Worm (Caenorhabditis elegans): ENCODE data around the gene T12C9.7.

The T12C9.7 gene

ce11 chrII:4470972-4471645 lies 10.4 kb upstream of the T12C9.7 start, which contains the start of gene W06B4.1:
Gene W06B4.1 (plus strand): TSS chrII:4471595.
- no peak for TF ChIP-seq arid-1 (GFP tag; conservative IDR thresholded peaks at IDR 0.05)
- TF ChIP-seq Y48G9A.11 (GFP tag; IDR thresholded peaks at IDR 0.05): 0 out of 2 replicates have a peak, but pooled peaks have one; percentile 15
- no peak for TF ChIP-seq ceh-20 (GFP tag; IDR thresholded peaks at IDR 0.05)
- peak; percentile 34 for TF ChIP-seq lin-38 (GFP tag; IDR thresholded peaks at IDR 0.05)
- no peak for TF ChIP-seq sdz-12 (GFP tag; optimal IDR thresholded peaks at IDR 0.05)
- no peak for TF ChIP-seq lin-1 (GFP tag; IDR thresholded peaks at IDR 0.05)
- no peak for TF ChIP-seq Y105C5A.15 (GFP tag; IDR thresholded peaks at IDR 0.05)
- no peak for TF ChIP-seq hmg-1.1 (GFP tag; IDR thresholded peaks at IDR 0.05)
- TF ChIP-seq ztf-7 (tag; optimal IDR thresholded peaks at IDR 0.05): no peak
- TF ChIP-seq nhr-42 (GFP tag; IDR thresholded peaks at IDR 0.05): no peak
- TF ChIP-seq hlh-30 (tag; optimal IDR thresholded peaks at IDR 0.05; ENCODE audit: insufficient read depth): no peak
- TF ChIP-seq unc-130 (GFP tag; optimal IDR thresholded peaks at IDR 0.05): peak; percentile 52
- no peak for TF ChIP-seq unc-39 (tag; optimal IDR thresholded peaks at IDR 0.05)
- TF ChIP-seq F10B5.3 (tag; optimal IDR thresholded peaks at IDR 0.05): no peak
- TF ChIP-seq snpc-4 (tag; optimal IDR thresholded peaks at IDR 0.05): no peak
- no peak for TF ChIP-seq nhr-10 (tag; optimal IDR thresholded peaks at IDR 0.05)

DNA sequence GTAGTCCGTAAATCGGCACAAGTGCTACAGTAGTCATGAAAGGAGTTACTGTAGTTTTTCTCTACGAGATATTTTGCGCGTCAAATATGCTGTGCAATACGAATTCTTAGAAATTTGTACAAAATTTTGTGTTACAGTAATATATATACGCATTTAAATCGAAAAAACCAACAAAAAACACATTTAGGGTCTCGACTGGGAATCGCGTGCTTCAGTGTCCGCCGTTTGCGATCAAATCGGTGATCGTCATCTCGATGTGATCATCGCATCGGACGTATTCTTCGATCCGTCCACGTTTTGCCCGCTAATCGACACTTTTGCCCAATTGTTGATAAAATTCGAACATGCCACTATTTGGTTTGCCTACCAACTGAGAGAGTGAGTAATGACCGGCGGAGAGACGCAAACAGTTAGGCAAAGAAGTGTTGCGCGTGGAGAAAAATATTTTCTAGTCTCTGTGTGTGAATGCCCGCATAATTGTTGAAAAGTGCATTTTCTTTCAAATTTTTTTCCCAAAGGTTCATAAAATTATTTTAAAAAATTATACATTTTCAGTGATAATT lies 8.2 kb upstream of the T12C9.7 start:
- TF ChIP-seq nhr-102 (tag; optimal IDR thresholded peaks at IDR 0.05) (no peak), nhr-10 (tag; optimal IDR thresholded peaks at IDR 0.05) (no peak), lim-7 (GFP tag; IDR thresholded peaks at IDR 0.05) (no peak), nhr-48 (tag; optimal IDR thresholded peaks at IDR 0.05) (no peak), daf-16 (GFP tag; optimal IDR thresholded peaks at IDR 0.05) (no peak), daf-16 (tag; optimal IDR thresholded peaks at IDR 0.05) (peak; percentile 57), egl-27 (tag; optimal IDR thresholded peaks at IDR 0.05) (no peak), nhr-11 (tag; optimal IDR thresholded peaks at IDR 0.05) (no peak), mxl-3 (GFP tag; optimal IDR thresholded peaks at IDR 0.05) (peak; percentile 61), T26A8.4 (GFP tag; IDR thresholded peaks at IDR 0.05) (no peak), nhr-28 (tag; optimal IDR thresholded peaks at IDR 0.05) (peak; percentile 88), dmd-6 (GFP tag; IDR thresholded peaks at IDR 0.05) (peak; percentile 54; the same call in 1 of the 2 replicates), Y105C5A.15 (GFP tag; IDR thresholded peaks at IDR 0.05) (no peak), lin-15B (tag; optimal IDR thresholded peaks at IDR 0.05) (no peak), zip-2 (tag; optimal IDR thresholded peaks at IDR 0.05) (no peak), F10B5.3 (tag; optimal IDR thresholded peaks at IDR 0.05) (no peak), ZK546.5 (tag; optimal IDR thresholded peaks at IDR 0.05) (no peak), egl-43 (GFP tag; IDR thresholded peaks at IDR 0.05) (no peak), arid-1 (GFP tag; conservative IDR thresholded peaks at IDR 0.05) (no peak), nhr-76 (tag; optimal IDR thresholded peaks at IDR 0.05) (no peak), pqm-1 (tag; optimal IDR thresholded peaks at IDR 0.05) (peak; percentile 53), hlh-30 (tag; optimal IDR thresholded peaks at IDR 0.05; ENCODE audit: insufficient read depth) (peak; percentile 23), fos-1 (tag; optimal IDR thresholded peaks at IDR 0.05) (no peak), madf-9 (GFP tag; conservative IDR thresholded peaks at IDR 0.05) (no peak), dmd-9 (GFP tag; IDR thresholded peaks at IDR 0.05) (no peak), lsy-2 (tag; optimal IDR thresholded peaks at IDR 0.05) (no peak), dve-1 (tag; optimal IDR thresholded peaks at IDR 0.05; ENCODE audit: insufficient read depth) (no peak), F37D6.2 (tag; optimal IDR thresholded peaks at IDR 0.05) (no peak), ceh-82 (tag; optimal IDR thresholded peaks at IDR 0.05) (no peak), nhr-25 (tag; optimal IDR thresholded peaks at IDR 0.05; ENCODE audit: borderline replicate concordance, insufficient read depth) (no peak), mes-2 (tag; optimal IDR thresholded peaks at IDR 0.05; ENCODE audit: poor library complexity, severe bottlenecking) (peak; percentile 31), hlh-11 (tag; optimal IDR thresholded peaks at IDR 0.05) (peak; percentile 53), ama-1 (optimal IDR thresholded peaks at IDR 0.05) (no peak), mdl-1 (tag; optimal IDR thresholded peaks at IDR 0.05) (peak in 1 of 2 experiments; percentile 9), fkh-10 (GFP tag; optimal IDR thresholded peaks at IDR 0.05) (no peak), mdt-29 (GFP tag; IDR thresholded peaks at IDR 0.05) (no peak), aha-1 (tag) (peak; percentile 97), lin-13 (GFP tag; optimal IDR thresholded peaks at IDR 0.05) (no peak)
